Fruit fly (Drosophila melanogaster) whole organism, adult: Measurements from ENCODE around the gene CG16974.

ENCODE experiments used
- CG12768 ChIP-seq: fragments of 200-800 bp; sonication (Bioruptor generic); optimal IDR thresholded peaks from 2 replicates; lab custom pipeline; 2017; ENCODE audit warnings: missing biosample characterization, missing genetic modification characterization, mild to moderate bottlenecking, moderate library complexity, missing genetic modification reagents
- CG1620 ChIP-seq: fragments of 200-800 bp; sonication (Bioruptor generic); optimal IDR thresholded peaks from 2 replicates; lab custom pipeline; 2016; ENCODE audit warnings: missing biosample characterization, missing genetic modification characterization
- Crg-1 ChIP-seq: fragments of 200-800 bp; sonication (Bioruptor generic); optimal IDR thresholded peaks from 2 replicates; lab custom pipeline; 2016; ENCODE audit warnings: missing biosample characterization, missing genetic modification characterization
- Hr96 ChIP-seq: fragments of 200-800 bp; sonication (Bioruptor generic); optimal IDR thresholded peaks from 2 replicates; lab custom pipeline; 2016; ENCODE audit warnings: missing biosample characterization, missing genetic modification characterization
- Mnt ChIP-seq: fragments of 200-800 bp; sonication (Bioruptor generic); optimal IDR thresholded peaks from 2 replicates; lab custom pipeline; 2016; ENCODE audit warnings: missing biosample characterization, mild to moderate bottlenecking, missing genetic modification characterization
- ovo ChIP-seq: fragments of 200-800 bp; sonication (Bioruptor generic); optimal IDR thresholded peaks from 2 replicates; lab custom pipeline; 2016; ENCODE audit warnings: missing biosample characterization, missing genetic modification characterization
- pad ChIP-seq: fragments of 200-800 bp; sonication (Bioruptor generic); optimal IDR thresholded peaks from 3 replicates; lab custom pipeline; 2017; ENCODE audit warnings: missing biosample characterization, missing genetic modification characterization, mild to moderate bottlenecking, moderate library complexity, missing genetic modification reagents

- peak; percentile 88 for TF ChIP-seq Hr96 (GFP tag; lab: Kevin White, UChicago)
- peak; percentile 85 for TF ChIP-seq CG12768 (GFP tag; lab: Kevin White, UChicago)
- TF ChIP-seq Mnt (GFP tag; lab: Kevin White, UChicago) = peak; percentile 81
- TF ChIP-seq ovo (GFP tag; lab: Kevin White, UChicago) = peak; percentile 74
- TF ChIP-seq Crg-1 (GFP tag; lab: Kevin White, UChicago) = peak; percentile 83
- TF ChIP-seq pad (GFP tag; lab: Kevin White, UChicago) = peak; percentile 80
- TF ChIP-seq CG1620 = peak; percentile 91
Measured at dm6 chr2L:13176701-13177249, 15.0 kb downstream of the CG16974 start, which contains the start of the genes Sfmbt and CG5439.
